Worm (Caenorhabditis elegans) whole organism, L2 larva: ENCODE measurements around the gene C14C10.2.

ENCODE experiments used
- alr-1 ChIP-seq: fragments of 150-350 bp; optimal IDR thresholded peaks from 2 replicates; lab custom pipeline; 2014; ENCODE audit warnings: missing biosample characterization, missing genetic modification characterization
- blmp-1 ChIP-seq: sonication (generic microtip); optimal IDR thresholded peaks from 2 replicates; lab custom pipeline; 2017; ENCODE audit warnings: missing genetic modification characterization, mild to moderate bottlenecking, missing compliant biosample characterization, antibody characterized with exemption, moderate library complexity; ENCODE audit not compliant: insufficient read depth
- elt-1 ChIP-seq: fragments of 150-350 bp; optimal IDR thresholded peaks from 2 replicates; lab custom pipeline; 2014; ENCODE audit warnings: missing biosample characterization, missing genetic modification characterization
- elt-3 ChIP-seq: sonication (generic microtip); optimal IDR thresholded peaks from 2 replicates; lab custom pipeline; 2017; ENCODE audit warnings: missing biosample characterization, missing genetic modification characterization
- fos-1 ChIP-seq: fragments of 150-350 bp; optimal IDR thresholded peaks from 2 replicates; lab custom pipeline; 2014; ENCODE audit warnings: missing biosample characterization, missing genetic modification characterization
- lin-13 ChIP-seq: fragments of 150-350 bp; optimal IDR thresholded peaks from 2 replicates; lab custom pipeline; 2014; ENCODE audit warnings: missing biosample characterization, missing genetic modification reagents, missing genetic modification characterization
- lin-39 ChIP-seq: fragments of 150-350 bp; optimal IDR thresholded peaks from 2 replicates; lab custom pipeline; 2014; ENCODE audit warnings: missing biosample characterization, missing genetic modification reagents, missing genetic modification characterization
- mdl-1 ChIP-seq, 2 experiments: fragments of 150-350 bp in 1 of 2; sonication (generic microtip) in 1 of 2; optimal IDR thresholded peaks; 2 replicates each; lab custom pipeline; 2017; ENCODE audit warnings: missing biosample characterization in 2 of 2, missing genetic modification characterization in 2 of 2
- nhr-10 ChIP-seq: sonication (generic microtip); optimal IDR thresholded peaks from 2 replicates; lab custom pipeline; 2017; ENCODE audit warnings: missing biosample characterization, missing genetic modification characterization
- nhr-21 ChIP-seq: fragments of 150-350 bp; optimal IDR thresholded peaks from 2 replicates; lab custom pipeline; 2014; ENCODE audit warnings: missing biosample characterization, missing genetic modification characterization
- nhr-237 ChIP-seq: fragments of 150-350 bp; optimal IDR thresholded peaks from 2 replicates; lab custom pipeline; 2014; ENCODE audit warnings: missing biosample characterization, missing genetic modification characterization
- nhr-25 ChIP-seq: fragments of 150-350 bp; sonication (generic microtip); optimal IDR thresholded peaks from 3 replicates; lab custom pipeline; 2014; ENCODE audit warnings: missing biosample characterization, missing genetic modification characterization
- unc-39 ChIP-seq: fragments of 150-350 bp; optimal IDR thresholded peaks from 2 replicates; lab custom pipeline; 2014; ENCODE audit warnings: missing biosample characterization, missing genetic modification characterization

- TF ChIP-seq nhr-21 (tag; lab: Kevin White, UChicago) (no peak), blmp-1 (tag; lab: Kevin White, UChicago) (no peak), mdl-1 (tag; optimal IDR thresholded peaks at IDR 0.05; lab: Kevin White, UChicago) (no peak), nhr-25 (tag; lab: Kevin White, UChicago) (no peak), nhr-237 (no peak), lin-13 (GFP tag; lab: Kevin White, UChicago) (no peak), alr-1 (tag; lab: Kevin White, UChicago) (no peak), nhr-10 (tag; lab: Kevin White, UChicago) (no peak), unc-39 (tag; lab: Kevin White, UChicago) (no peak), elt-1 (tag; lab: Kevin White, UChicago) (no peak), fos-1 (tag; lab: Kevin White, UChicago) (no peak), elt-3 (no peak), lin-39 (no peak)
Measured at ce11 chrV:12592379-12592778, at the start of gene C14C10.2.
